Worm (Caenorhabditis elegans): Measurements from ENCODE around the gene F10G2.2.
"Not testable (repeated sequence)": the region's sequence is repeated elsewhere in the genome, so short reads cannot be mapped to it uniquely, and the experiment has no call there.

Gene F10G2.2

DNA sequence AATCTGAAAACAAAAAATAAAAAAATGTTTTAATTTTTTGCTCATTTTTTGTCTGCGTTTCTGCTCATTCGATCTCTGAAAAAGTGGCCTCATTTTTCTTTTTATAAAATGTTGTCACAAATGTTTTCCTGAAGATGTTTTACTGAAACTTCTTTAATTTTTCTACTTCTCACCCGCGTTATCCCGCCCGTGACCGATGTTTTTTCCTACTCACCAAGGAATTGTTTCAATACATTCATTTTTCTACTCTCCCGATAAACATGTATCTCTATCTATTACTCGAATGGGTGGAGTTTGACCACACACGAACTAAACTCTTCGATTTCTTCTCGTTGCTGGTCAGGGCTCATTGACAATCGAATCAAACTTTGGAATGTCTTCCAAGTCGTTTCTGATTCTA lies at the start of gene F10G2.2:
F10G2.2 (plus strand) TSS at position 301 of the 400 bp plus-strand sequence.
- TF ChIP-seq ztf-23 (GFP tag; IDR thresholded peaks at IDR 0.05) (no peak), T22C8.4 (GFP tag; IDR thresholded peaks at IDR 0.05) (no peak), tab-1 (GFP tag; IDR thresholded peaks at IDR 0.05) (no peak), ztf-29 (GFP tag; IDR thresholded peaks at IDR 0.05) (no peak), med-1 (GFP tag; optimal IDR thresholded peaks at IDR 0.05; ENCODE audit: insufficient read depth) (no peak), klf-2 (GFP tag; conservative IDR thresholded peaks at IDR 0.05) (no peak), cog-1 (tag; optimal IDR thresholded peaks at IDR 0.05) (no peak), ref-1 (GFP tag; conservative IDR thresholded peaks at IDR 0.05) (no peak), flt-1 (GFP tag; IDR thresholded peaks at IDR 0.05) (no peak)

ce11 chrV:7282037-7282436 lies 48.9 kb upstream of the F10G2.2 start, which contains the start of gene C13A2.3:
Gene C13A2.3 (plus strand): TSS chrV:7282337.
- TF ChIP-seq klf-2 (GFP tag; conservative IDR thresholded peaks at IDR 0.05) (no peak), flt-1 (GFP tag; IDR thresholded peaks at IDR 0.05) (no peak), ref-1 (GFP tag; conservative IDR thresholded peaks at IDR 0.05) (no peak), tab-1 (GFP tag; IDR thresholded peaks at IDR 0.05) (no peak), ztf-29 (GFP tag; IDR thresholded peaks at IDR 0.05) (no peak), med-1 (GFP tag; optimal IDR thresholded peaks at IDR 0.05; ENCODE audit: insufficient read depth) (no peak), ztf-23 (GFP tag; IDR thresholded peaks at IDR 0.05) (no peak), cog-1 (tag; optimal IDR thresholded peaks at IDR 0.05) (no peak)

DNA sequence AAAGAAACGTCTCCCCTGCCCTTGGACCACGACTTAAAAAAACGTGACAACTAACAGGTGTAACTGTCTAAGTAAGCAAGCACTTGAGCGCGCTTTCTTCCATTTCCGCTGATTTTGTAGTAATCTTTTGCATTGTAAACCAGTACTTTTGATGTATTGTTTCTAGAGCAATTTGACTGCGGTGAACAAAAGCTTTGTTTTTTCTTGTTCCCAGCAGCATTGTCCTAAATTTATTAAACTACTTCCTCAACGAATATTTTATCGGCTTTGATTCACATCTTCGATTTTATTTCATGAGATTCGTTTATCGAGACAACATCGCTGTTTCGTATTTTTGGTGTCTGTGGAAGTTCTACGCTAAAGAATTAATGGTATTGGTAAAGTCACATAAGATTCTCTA lies 42.3 kb upstream of the F10G2.2 start, which contains the start of gene C13A2.1:
C13A2.1 (plus strand) TSS at position 301 of the 400 bp plus-strand sequence.
- TF ChIP-seq flt-1 (GFP tag; IDR thresholded peaks at IDR 0.05) (no peak), ztf-23 (GFP tag; IDR thresholded peaks at IDR 0.05) (no peak), ref-1 (GFP tag; conservative IDR thresholded peaks at IDR 0.05) (no peak), T22C8.4 (GFP tag; IDR thresholded peaks at IDR 0.05) (no peak), ztf-29 (GFP tag; IDR thresholded peaks at IDR 0.05) (no peak), tab-1 (GFP tag; IDR thresholded peaks at IDR 0.05) (no peak), klf-2 (GFP tag; conservative IDR thresholded peaks at IDR 0.05) (no peak)

DNA sequence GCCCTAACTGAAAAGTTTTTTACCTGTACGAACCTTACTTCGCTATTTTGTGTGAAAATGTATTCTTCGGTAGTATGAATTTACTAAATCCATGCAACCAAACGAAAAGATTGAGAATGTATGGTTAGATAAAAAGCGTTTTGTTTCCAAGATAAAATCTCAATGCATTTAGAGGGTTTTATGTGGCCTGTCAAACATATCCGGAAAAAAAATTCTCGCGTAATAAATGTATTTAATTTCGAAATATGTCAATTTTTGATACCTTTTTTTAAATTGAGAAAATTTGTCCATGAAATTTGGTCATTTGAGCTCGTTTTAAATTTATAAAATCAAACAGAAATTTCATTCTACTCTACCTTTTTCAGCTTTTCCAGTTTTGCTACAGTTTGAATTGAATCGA lies 35.7 kb upstream of the F10G2.2 start, which contains the start of gene F07G11.4:
F07G11.4 (minus strand) TSS at position 101 of the 400 bp plus-strand sequence.
- TF ChIP-seq ztf-29 (GFP tag; IDR thresholded peaks at IDR 0.05): no peak
- TF ChIP-seq tab-1 (GFP tag; IDR thresholded peaks at IDR 0.05): no peak
- no peak for TF ChIP-seq med-1 (GFP tag; optimal IDR thresholded peaks at IDR 0.05; ENCODE audit: insufficient read depth)
- no peak for TF ChIP-seq cog-1 (tag; optimal IDR thresholded peaks at IDR 0.05)
- TF ChIP-seq ztf-23 (GFP tag; IDR thresholded peaks at IDR 0.05): no peak
- TF ChIP-seq ref-1 (GFP tag; conservative IDR thresholded peaks at IDR 0.05): no peak
- TF ChIP-seq T22C8.4 (GFP tag; IDR thresholded peaks at IDR 0.05): no peak
- TF ChIP-seq flt-1 (GFP tag; IDR thresholded peaks at IDR 0.05): no peak
- no peak for TF ChIP-seq klf-2 (GFP tag; conservative IDR thresholded peaks at IDR 0.05)

ce11 chrV:7297263-7297662 lies 33.7 kb upstream of the F10G2.2 start, which contains the start of gene srj-32:
Gene srj-32 (minus strand): TSS chrV:7297363.
- TF ChIP-seq flt-1 (GFP tag; IDR thresholded peaks at IDR 0.05) (no peak), ztf-23 (GFP tag; IDR thresholded peaks at IDR 0.05) (no peak), ref-1 (GFP tag; conservative IDR thresholded peaks at IDR 0.05) (no peak), klf-2 (GFP tag; conservative IDR thresholded peaks at IDR 0.05) (no peak), T22C8.4 (GFP tag; IDR thresholded peaks at IDR 0.05) (no peak), ztf-29 (GFP tag; IDR thresholded peaks at IDR 0.05) (no peak), med-1 (GFP tag; optimal IDR thresholded peaks at IDR 0.05; ENCODE audit: insufficient read depth) (no peak), cog-1 (tag; optimal IDR thresholded peaks at IDR 0.05) (no peak), tab-1 (GFP tag; IDR thresholded peaks at IDR 0.05) (no peak)

DNA sequence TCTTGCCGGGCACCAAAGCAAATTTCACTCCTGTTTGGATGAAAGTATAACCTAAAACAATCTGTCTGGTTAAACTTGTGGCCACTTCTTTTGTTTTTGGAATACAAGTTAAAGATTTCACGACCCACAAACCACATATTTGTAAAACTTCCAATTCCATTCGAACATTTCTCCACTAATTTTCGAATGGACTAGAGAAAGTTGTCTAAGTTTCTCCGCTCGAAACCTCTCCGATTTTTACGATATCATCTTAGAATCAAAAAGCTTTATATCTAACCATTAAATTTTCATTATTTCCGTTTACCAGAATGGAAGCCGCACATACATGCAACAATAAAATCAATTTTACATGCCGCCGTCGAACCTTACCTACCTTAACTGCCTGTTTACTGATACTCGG lies 32.5 kb upstream of the F10G2.2 start, which contains the start of gene F07G11.3:
F07G11.3 (plus strand) TSS at position 301 of the 400 bp plus-strand sequence.
- no peak for TF ChIP-seq flt-1 (GFP tag; IDR thresholded peaks at IDR 0.05)

- TF ChIP-seq med-1 (GFP tag; optimal IDR thresholded peaks at IDR 0.05; ENCODE audit: insufficient read depth); klf-2 (GFP tag; conservative IDR thresholded peaks at IDR 0.05); ztf-23 (GFP tag; IDR thresholded peaks at IDR 0.05): not testable (repeated sequence)
Measured at ce11 chrV:7304506-7304905, 26.5 kb upstream of the F10G2.2 start, which contains the start of gene F07G11.2. Gene F07G11.2 (plus strand): TSS chrV:7304806.

DNA sequence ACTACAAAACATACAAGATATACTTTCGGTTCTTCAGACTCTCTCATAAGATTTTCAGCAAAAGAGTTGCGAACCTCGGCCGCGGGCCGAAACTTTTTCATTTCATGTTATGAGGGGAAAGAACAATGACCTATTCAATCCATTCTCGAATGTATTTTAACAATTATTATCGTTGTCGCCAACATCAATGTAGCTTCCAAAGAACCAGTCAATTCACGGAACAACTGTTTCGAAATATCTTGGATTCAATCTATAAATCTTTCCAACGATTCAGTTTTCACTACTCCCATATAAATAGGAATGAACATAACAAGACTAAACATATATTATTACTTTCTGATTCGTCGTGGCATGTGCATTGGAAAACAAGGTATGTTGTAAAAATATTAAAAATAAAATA lies 23.9 kb upstream of the F10G2.2 start, which contains the start of gene F07G11.1:
F07G11.1 (plus strand) TSS at position 301 of the 400 bp plus-strand sequence.
- TF ChIP-seq cog-1 (tag; optimal IDR thresholded peaks at IDR 0.05): no peak
- no peak for TF ChIP-seq med-1 (GFP tag; optimal IDR thresholded peaks at IDR 0.05; ENCODE audit: insufficient read depth)
- TF ChIP-seq flt-1 (GFP tag; IDR thresholded peaks at IDR 0.05): no peak
- TF ChIP-seq T22C8.4 (GFP tag; IDR thresholded peaks at IDR 0.05): no peak
- TF ChIP-seq ztf-23 (GFP tag; IDR thresholded peaks at IDR 0.05): no peak
- TF ChIP-seq klf-2 (GFP tag; conservative IDR thresholded peaks at IDR 0.05): no peak
- TF ChIP-seq ref-1 (GFP tag; conservative IDR thresholded peaks at IDR 0.05): no peak
- no peak for TF ChIP-seq tab-1 (GFP tag; IDR thresholded peaks at IDR 0.05)

DNA sequence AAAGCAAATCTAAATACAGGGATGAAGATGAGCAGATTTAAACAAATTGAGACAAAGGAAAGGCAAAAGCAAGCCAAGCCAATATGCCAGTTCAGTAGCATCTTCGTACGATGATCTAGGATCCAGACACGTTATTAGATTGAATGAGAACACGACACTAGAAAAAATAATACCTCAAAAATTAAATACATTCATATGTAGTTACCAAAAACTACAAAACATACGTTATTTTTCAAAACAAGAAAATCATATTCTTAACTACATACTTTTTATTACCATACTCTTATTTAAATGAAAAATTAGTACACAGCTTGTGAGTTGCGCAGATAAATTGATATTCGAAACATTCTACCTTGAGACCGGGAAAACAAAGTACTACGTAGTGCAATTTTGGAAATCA lies 17.7 kb upstream of the F10G2.2 start, which contains the start of gene srx-6:
srx-6 (minus strand) TSS at position 101 of the 400 bp plus-strand sequence.
- TF ChIP-seq ztf-29 (GFP tag; IDR thresholded peaks at IDR 0.05): no peak
- TF ChIP-seq cog-1 (tag; optimal IDR thresholded peaks at IDR 0.05): no peak
- TF ChIP-seq flt-1 (GFP tag; IDR thresholded peaks at IDR 0.05): no peak
- no peak for TF ChIP-seq ref-1 (GFP tag; conservative IDR thresholded peaks at IDR 0.05)
- no peak for TF ChIP-seq tab-1 (GFP tag; IDR thresholded peaks at IDR 0.05)
- no peak for TF ChIP-seq med-1 (GFP tag; optimal IDR thresholded peaks at IDR 0.05; ENCODE audit: insufficient read depth)
- TF ChIP-seq ztf-23 (GFP tag; IDR thresholded peaks at IDR 0.05): no peak

DNA sequence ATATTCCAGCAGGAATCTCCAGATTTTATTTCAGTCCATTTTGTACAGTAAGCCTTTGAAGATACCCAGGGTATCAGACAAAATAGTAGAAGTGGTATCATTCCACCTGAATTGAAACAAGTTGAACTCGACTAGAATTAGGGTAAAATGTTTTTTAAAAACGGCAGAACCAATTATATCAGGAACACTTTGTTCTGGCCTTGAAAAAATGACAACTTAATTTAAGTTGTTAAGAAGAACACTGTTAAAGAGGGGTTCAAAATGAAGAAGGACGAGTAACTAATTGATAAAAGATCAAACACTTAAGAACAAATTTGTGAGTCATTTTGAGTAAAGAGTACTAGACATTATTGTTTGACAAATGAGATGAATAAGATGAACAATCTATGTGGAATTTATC lies 10.1 kb upstream of the F10G2.2 start, which contains the start of gene lmd-4:
lmd-4 (minus strand) TSS at position 101 of the 400 bp plus-strand sequence.
- TF ChIP-seq tab-1 (GFP tag; IDR thresholded peaks at IDR 0.05) (no peak), cog-1 (tag; optimal IDR thresholded peaks at IDR 0.05) (no peak), klf-2 (GFP tag; conservative IDR thresholded peaks at IDR 0.05) (no peak), med-1 (GFP tag; optimal IDR thresholded peaks at IDR 0.05; ENCODE audit: insufficient read depth) (no peak), ref-1 (GFP tag; conservative IDR thresholded peaks at IDR 0.05) (no peak), flt-1 (GFP tag; IDR thresholded peaks at IDR 0.05) (no peak), T22C8.4 (GFP tag; IDR thresholded peaks at IDR 0.05) (no peak), ztf-29 (GFP tag; IDR thresholded peaks at IDR 0.05) (no peak), ztf-23 (GFP tag; IDR thresholded peaks at IDR 0.05) (no peak)

All from whole organism, midembryonic.